Worm (Caenorhabditis elegans): ENCODE results near the gene F19G12.3.

DNA sequence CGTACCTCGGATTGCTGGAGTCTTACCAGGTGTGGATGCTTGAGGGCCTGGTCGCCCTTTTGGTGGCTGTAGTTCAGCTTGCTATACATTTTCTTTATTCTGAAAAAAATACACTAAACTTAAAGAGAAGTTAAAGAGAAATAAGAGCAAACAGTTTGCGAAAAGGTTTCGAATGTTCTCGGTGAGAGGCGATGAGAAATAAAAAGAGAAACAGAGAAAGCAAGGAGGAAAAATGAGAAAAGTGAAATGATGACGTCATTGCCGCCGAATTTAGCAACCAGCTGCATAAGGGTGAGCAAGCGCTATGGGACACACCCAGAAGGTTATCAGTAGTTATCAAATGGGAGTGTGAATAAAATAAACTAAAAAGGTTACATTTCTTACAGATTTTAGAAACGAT is 29.2 kb downstream of the F19G12.3 start, which contains the start of gene cebp-1:
- TF ChIP-seq ceh-79 (tag; optimal IDR thresholded peaks at IDR 0.05) (no peak), unc-62 (GFP tag; optimal IDR thresholded peaks at IDR 0.05) (no peak), K12H6.12 (tag; optimal IDR thresholded peaks at IDR 0.05) (no peak), sea-2 (GFP tag; IDR thresholded peaks at IDR 0.05) (no peak), atf-7 (tag; optimal IDR thresholded peaks at IDR 0.05) (peak; percentile 95), pha-4 (tag; optimal IDR thresholded peaks at IDR 0.05) (no peak), gei-17 (GFP tag; optimal IDR thresholded peaks at IDR 0.05) (no peak), T07F8.4 (tag; optimal IDR thresholded peaks at IDR 0.05) (no peak), Y79H2A.3 (GFP tag; conservative IDR thresholded peaks at IDR 0.05) (no peak), die-1 (tag; optimal IDR thresholded peaks at IDR 0.05) (no peak), zfh-2 (GFP tag; conservative IDR thresholded peaks at IDR 0.05) (no peak)

Data from whole organism, young adult.